Worm (Caenorhabditis elegans): ENCODE measurements around the gene rab-28.

DNA sequence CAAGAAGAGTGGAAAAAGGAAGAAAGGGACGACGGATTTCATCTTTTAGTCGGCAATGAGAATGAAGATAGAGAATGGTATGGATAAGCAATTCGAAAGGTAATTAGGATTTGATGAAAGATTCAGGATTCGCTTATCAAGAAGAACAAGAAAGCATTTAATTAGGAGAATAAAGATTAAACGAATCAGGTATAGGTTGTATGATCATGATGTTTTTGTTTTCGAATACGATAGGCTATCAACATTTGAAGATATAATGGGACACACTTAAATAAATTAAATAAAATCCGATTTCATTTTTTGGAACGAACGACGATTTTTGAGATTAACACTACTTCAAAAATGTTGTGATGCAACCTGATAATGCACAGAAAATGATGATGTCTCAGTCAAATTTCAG is 1.6 kb upstream of the rab-28 start, which contains the start of gene Y11D7A.5:
- TF ChIP-seq him-1 (tag; optimal IDR thresholded peaks at IDR 0.05) = no peak
- no peak for TF ChIP-seq dao-5 (tag; optimal IDR thresholded peaks at IDR 0.05)
- TF ChIP-seq W03F9.2 (tag; optimal IDR thresholded peaks at IDR 0.05) = no peak

Data from whole organism, L4/young adult.